Fruit fly (Drosophila melanogaster) whole organism, embryonic: ENCODE measurements around the gene Pgant2.

Experiments
- CG10274 ChIP-seq: fragments of 200-800 bp; sonication (Bioruptor generic); optimal IDR thresholded peaks from 3 replicates; lab custom pipeline; 2017; ENCODE audit warnings: missing biosample characterization, mild to moderate bottlenecking, missing genetic modification characterization
- CG11093 ChIP-seq: fragments of 200-800 bp; sonication (Bioruptor generic); IDR thresholded peaks from 3 replicates; pipeline ENCODE4 v1.3.6; 2022; ENCODE audit warnings: missing biosample characterization, missing genetic modification characterization
- CG11456 ChIP-seq: fragments of 200-800 bp; sonication (Bioruptor generic); IDR thresholded peaks from 3 replicates; pipeline ENCODE4 v1.3.6; 2022; ENCODE audit warnings: missing biosample characterization, missing genetic modification characterization
- CG11504 ChIP-seq: fragments of 200-800 bp; sonication (Bioruptor generic); optimal IDR thresholded peaks from 3 replicates; lab custom pipeline; 2019; ENCODE audit warnings: missing biosample characterization, mild to moderate bottlenecking, missing genetic modification characterization, moderate library complexity
- CG11695 ChIP-seq: fragments of 200-800 bp; sonication (Bioruptor generic); IDR thresholded peaks from 3 replicates; pipeline ENCODE4 v1.3.6; 2022; ENCODE audit warnings: missing biosample characterization, missing genetic modification characterization
- CG12104 ChIP-seq: fragments of 200-800 bp; sonication (Bioruptor generic); optimal IDR thresholded peaks from 3 replicates; lab custom pipeline; 2016; ENCODE audit warnings: missing biosample characterization, missing genetic modification characterization
- CG12659 ChIP-seq: fragments of 200-800 bp; sonication (Bioruptor generic); optimal IDR thresholded peaks from 3 replicates; lab custom pipeline; 2017; ENCODE audit warnings: mild to moderate bottlenecking, missing biosample characterization, missing genetic modification reagents, missing genetic modification characterization
- CG13296 ChIP-seq: fragments of 200-800 bp; sonication (Bioruptor generic); optimal IDR thresholded peaks from 3 replicates; lab custom pipeline; 2018; ENCODE audit warnings: missing biosample characterization, mild to moderate bottlenecking, missing genetic modification characterization
- CG14441 ChIP-seq: fragments of 200-800 bp; sonication (Bioruptor generic); IDR thresholded peaks from 2 replicates; pipeline ENCODE4 v1.3.6; 2022; ENCODE audit warnings: missing biosample characterization, missing genetic modification characterization
- CG16813 ChIP-seq: fragments of 200-800 bp; sonication (Bioruptor generic); IDR thresholded peaks from 3 replicates; pipeline ENCODE4 v1.3.6; 2022; ENCODE audit warnings: missing biosample characterization, missing genetic modification characterization; ENCODE audit not compliant: partially characterized antibody
- CG17186 ChIP-seq: fragments of 200-800 bp; sonication (Bioruptor generic); optimal IDR thresholded peaks from 3 replicates; lab custom pipeline; 2017; ENCODE audit warnings: missing biosample characterization, missing genetic modification reagents, missing genetic modification characterization
- CG18764 ChIP-seq: fragments of 200-800 bp; sonication (Bioruptor generic); optimal IDR thresholded peaks from 3 replicates; lab custom pipeline; 2016; ENCODE audit warnings: missing biosample characterization, missing genetic modification characterization
- CG2120 ChIP-seq: fragments of 200-800 bp; sonication (Bioruptor generic); optimal IDR thresholded peaks from 3 replicates; lab custom pipeline; 2016; ENCODE audit warnings: missing biosample characterization, missing genetic modification characterization
- CG3281 ChIP-seq: fragments of 200-800 bp; sonication (Bioruptor generic); optimal IDR thresholded peaks from 3 replicates; lab custom pipeline; 2017; ENCODE audit warnings: missing biosample characterization, mild to moderate bottlenecking, missing genetic modification characterization
- CG42726 ChIP-seq: fragments of 200-800 bp; sonication (Bioruptor generic); IDR thresholded peaks from 2 replicates; pipeline ENCODE4 v1.3.6; 2022; ENCODE audit warnings: missing biosample characterization, missing genetic modification characterization; ENCODE audit not compliant: partially characterized antibody
- CG4730 ChIP-seq: fragments of 200-800 bp; sonication (Bioruptor generic); IDR thresholded peaks from 2 replicates; pipeline ENCODE4 v1.3.6; 2022; ENCODE audit warnings: missing biosample characterization, missing genetic modification characterization
- CG7556 ChIP-seq: fragments of 200-800 bp; sonication (Bioruptor generic); optimal IDR thresholded peaks from 2 replicates; lab custom pipeline; 2017; ENCODE audit warnings: missing biosample characterization, mild to moderate bottlenecking, missing genetic modification characterization
- CG7928 ChIP-seq: fragments of 200-800 bp; sonication (Bioruptor generic); optimal IDR thresholded peaks from 2 replicates; lab custom pipeline; 2017; ENCODE audit warnings: missing biosample characterization, mild to moderate bottlenecking, missing genetic modification characterization
- CG9609 ChIP-seq: fragments of 200-800 bp; sonication (Bioruptor generic); optimal IDR thresholded peaks from 3 replicates; lab custom pipeline; 2016; ENCODE audit warnings: missing biosample characterization, missing genetic modification characterization
- CTCF ChIP-seq: fragments of 200-800 bp; sonication (Bioruptor generic); optimal IDR thresholded peaks from 2 replicates; lab custom pipeline; 2017; ENCODE audit warnings: missing biosample characterization, mild to moderate bottlenecking, missing genetic modification characterization, moderate library complexity
- Dbx ChIP-seq: fragments of 200-800 bp; sonication (Bioruptor generic); IDR thresholded peaks from 3 replicates; pipeline ENCODE4 v1.3.6; 2022; ENCODE audit warnings: missing biosample characterization, missing genetic modification characterization
- ERR ChIP-seq: fragments of 200-800 bp; sonication (Bioruptor generic); optimal IDR thresholded peaks from 2 replicates; lab custom pipeline; 2016; ENCODE audit warnings: missing biosample characterization, missing genetic modification characterization
- H15 ChIP-seq: fragments of 200-800 bp; sonication (Bioruptor generic); IDR thresholded peaks from 3 replicates; pipeline ENCODE4 v1.3.6; 2022; ENCODE audit warnings: missing biosample characterization, missing genetic modification characterization
- HLHmδ ChIP-seq: fragments of 200-800 bp; sonication (Bioruptor generic); optimal IDR thresholded peaks from 2 replicates; lab custom pipeline; 2018; ENCODE audit warnings: missing biosample characterization, mild to moderate bottlenecking, missing genetic modification characterization, moderate library complexity
- Nf-YA ChIP-seq: fragments of 200-800 bp; sonication (Bioruptor generic); IDR thresholded peaks from 2 replicates; pipeline ENCODE4 v1.3.6; 2022; ENCODE audit warnings: missing biosample characterization, missing genetic modification characterization
- Nf-YB ChIP-seq: fragments of 200-800 bp; sonication (Bioruptor generic); optimal IDR thresholded peaks from 3 replicates; lab custom pipeline; 2019; ENCODE audit warnings: missing biosample characterization, mild to moderate bottlenecking, missing genetic modification characterization, moderate library complexity
- Usf ChIP-seq: fragments of 200-800 bp; sonication (Bioruptor generic); optimal IDR thresholded peaks from 2 replicates; lab custom pipeline; 2017; ENCODE audit warnings: missing genotype, missing biosample characterization, missing genetic modification characterization
- Vsx1 ChIP-seq: fragments of 200-800 bp; sonication (Bioruptor generic); optimal IDR thresholded peaks from 2 replicates; lab custom pipeline; 2017; ENCODE audit warnings: missing biosample characterization, mild to moderate bottlenecking, missing genetic modification characterization, missing genetic modification reagents
- al ChIP-seq: fragments of 200-800 bp; sonication (Bioruptor generic); IDR thresholded peaks from 2 replicates; pipeline ENCODE4 v1.3.6; 2022; ENCODE audit warnings: missing biosample characterization, missing genetic modification characterization
- amos ChIP-seq: fragments of 200-800 bp; sonication (Bioruptor generic); IDR thresholded peaks from 2 replicates; pipeline ENCODE4 v1.3.6; 2022; ENCODE audit warnings: missing biosample characterization, missing genetic modification characterization; ENCODE audit not compliant: partially characterized antibody
- ap ChIP-seq: fragments of 200-800 bp; sonication (Bioruptor generic); IDR thresholded peaks from 2 replicates; pipeline ENCODE4 v1.3.6; 2022; ENCODE audit warnings: missing biosample characterization, missing genetic modification characterization
- disco-r ChIP-seq: fragments of 200-800 bp; sonication (Bioruptor generic); optimal IDR thresholded peaks from 2 replicates; lab custom pipeline; 2016; ENCODE audit warnings: missing biosample characterization, missing genetic modification characterization
- dmrt99B ChIP-seq: fragments of 200-800 bp; sonication (Bioruptor generic); optimal IDR thresholded peaks from 2 replicates; lab custom pipeline; 2018; ENCODE audit warnings: missing biosample characterization, mild to moderate bottlenecking, missing genetic modification characterization, moderate library complexity
- dysf ChIP-seq: fragments of 200-800 bp; sonication (Bioruptor generic); IDR thresholded peaks from 3 replicates; pipeline ENCODE4 v1.3.6; 2022; ENCODE audit warnings: missing biosample characterization, missing genetic modification characterization
- grau ChIP-seq: fragments of 200-800 bp; optimal IDR thresholded peaks from 3 replicates; lab custom pipeline; 2019; ENCODE audit warnings: missing biosample characterization, mild to moderate bottlenecking, missing genetic modification characterization, moderate library complexity
- inv ChIP-seq: fragments of 200-800 bp; sonication (Bioruptor generic); IDR thresholded peaks from 2 replicates; pipeline ENCODE4 v1.3.6; 2022; ENCODE audit warnings: missing biosample characterization, missing genetic modification characterization; ENCODE audit not compliant: partially characterized antibody
- jigr1 ChIP-seq: fragments of 200-800 bp; sonication (Bioruptor generic); IDR thresholded peaks from 3 replicates; pipeline ENCODE4 v1.3.6; 2022; ENCODE audit warnings: missing biosample characterization, missing genetic modification characterization
- kah ChIP-seq: fragments of 200-800 bp; sonication (Bioruptor generic); optimal IDR thresholded peaks from 2 replicates; lab custom pipeline; 2018; ENCODE audit warnings: missing biosample characterization, mild to moderate bottlenecking, missing genetic modification characterization
- klu ChIP-seq: fragments of 200-800 bp; sonication (Bioruptor generic); IDR thresholded peaks from 2 replicates; pipeline ENCODE4 v1.3.6; 2022; ENCODE audit warnings: missing biosample characterization, missing genetic modification characterization
- lbe ChIP-seq: fragments of 200-800 bp; sonication (Bioruptor generic); optimal IDR thresholded peaks from 2 replicates; lab custom pipeline; 2016; ENCODE audit warnings: missing biosample characterization, mild to moderate bottlenecking, missing genetic modification characterization
- lilli ChIP-seq: fragments of 200-800 bp; sonication (Bioruptor generic); optimal IDR thresholded peaks from 3 replicates; lab custom pipeline; 2016; ENCODE audit warnings: missing biosample characterization, missing genetic modification characterization
- pita ChIP-seq: fragments of 200-800 bp; sonication (Bioruptor generic); optimal IDR thresholded peaks from 2 replicates; lab custom pipeline; 2017; ENCODE audit warnings: missing biosample characterization, mild to moderate bottlenecking, missing genetic modification characterization
- pros ChIP-seq: fragments of 200-800 bp; sonication (Bioruptor generic); optimal IDR thresholded peaks from 3 replicates; lab custom pipeline; 2019; ENCODE audit warnings: missing biosample characterization, mild to moderate bottlenecking, missing genetic modification characterization, moderate library complexity
- sd ChIP-seq: fragments of 200-800 bp; sonication (Bioruptor generic); optimal IDR thresholded peaks from 3 replicates; lab custom pipeline; 2018; ENCODE audit warnings: missing biosample characterization, mild to moderate bottlenecking, missing genetic modification characterization, moderate library complexity
- slp2 ChIP-seq: fragments of 200-800 bp; sonication (Bioruptor generic); optimal IDR thresholded peaks from 2 replicates; lab custom pipeline; 2016; ENCODE audit warnings: missing biosample characterization, missing genetic modification characterization
- ssp ChIP-seq: fragments of 200-800 bp; sonication (Bioruptor generic); IDR thresholded peaks from 2 replicates; pipeline ENCODE4 v1.3.6; 2022; ENCODE audit warnings: missing biosample characterization, missing genetic modification characterization
- stc ChIP-seq: fragments of 200-800 bp; sonication (Bioruptor generic); IDR thresholded peaks from 2 replicates; pipeline ENCODE4 v1.3.6; 2022; ENCODE audit warnings: missing biosample characterization, missing genetic modification characterization
- tgo ChIP-seq: fragments of 200-800 bp; sonication (Bioruptor generic); IDR thresholded peaks from 3 replicates; pipeline ENCODE4 v1.3.6; 2022; ENCODE audit warnings: missing biosample characterization, missing genetic modification characterization
- tx ChIP-seq: fragments of 200-800 bp; sonication (Bioruptor generic); optimal IDR thresholded peaks from 2 replicates; lab custom pipeline; 2016; ENCODE audit warnings: missing biosample characterization, missing genetic modification characterization
- zen ChIP-seq: fragments of 200-800 bp; sonication (Bioruptor generic); optimal IDR thresholded peaks from 3 replicates; lab custom pipeline; 2018; ENCODE audit warnings: missing biosample characterization, mild to moderate bottlenecking, missing genetic modification characterization, moderate library complexity
- zen2 ChIP-seq: fragments of 200-800 bp; sonication (Bioruptor generic); IDR thresholded peaks from 3 replicates; pipeline ENCODE4 v1.3.6; 2022; ENCODE audit warnings: missing biosample characterization, missing genetic modification characterization; ENCODE audit not compliant: partially characterized antibody

Pgant2 gene

dm6 chr2L:3440322-3440721 is 13.8 kb upstream of the Pgant2 start (continued):
- peak; percentile 58 for TF ChIP-seq ssp
- TF ChIP-seq CG7556 (GFP tag; lab: Kevin White, UChicago) = peak; percentile 44
- peak; percentile 55 for TF ChIP-seq CG2120 (GFP tag; lab: Kevin White, UChicago)
- no peak for TF ChIP-seq Nf-YB (GFP tag; lab: Kevin White, UChicago)
- TF ChIP-seq CG12659 = peak; percentile 39
- TF ChIP-seq Usf = no peak
- TF ChIP-seq Dbx (GFP tag; lab: Robert Waterston, UW) = 0 out of 3 replicates have a peak, but pooled peaks have one; percentile 43
- TF ChIP-seq ap = peak; percentile 43; the same call in 1 of the 2 replicates
- no peak for TF ChIP-seq tx (GFP tag; lab: Kevin White, UChicago)
- TF ChIP-seq CTCF (GFP tag; lab: Kevin White, UChicago) = peak; percentile 8
- peak; percentile 36; the same call in 1 of the 2 replicates for TF ChIP-seq klu (GFP tag; lab: Robert Waterston, UW)
- TF ChIP-seq CG7928 (GFP tag; lab: Kevin White, UChicago) = no peak
- TF ChIP-seq lilli = no peak
- peak; percentile 49 for TF ChIP-seq CG10274 (GFP tag; lab: Kevin White, UChicago)
- TF ChIP-seq al = peak; percentile 54
- TF ChIP-seq CG11695 = peak; percentile 69; the same call in 2 of the 3 replicates
- peak; percentile 77 for TF ChIP-seq H15 (GFP tag; lab: Robert Waterston, UW)
- peak; percentile 88 for TF ChIP-seq dysf (GFP tag; lab: Robert Waterston, UW)
- no peak for TF ChIP-seq Vsx1 (GFP tag; lab: Kevin White, UChicago)
- no peak for TF ChIP-seq HLHmδ
- no peak for TF ChIP-seq pros (GFP tag; lab: Kevin White, UChicago)
- TF ChIP-seq CG14441 (GFP tag; lab: Robert Waterston, UW) = peak; percentile 85
- no peak for TF ChIP-seq amos (GFP tag; lab: Robert Waterston, UW)
- TF ChIP-seq CG4730 (GFP tag; lab: Robert Waterston, UW) = peak; percentile 74
- TF ChIP-seq CG11504 (tag; lab: Kevin White, UChicago) = peak; percentile 69
- TF ChIP-seq CG17186 (GFP tag; lab: Kevin White, UChicago) = peak; percentile 17
- no peak for TF ChIP-seq zen2
- TF ChIP-seq CG42726 (GFP tag; lab: Robert Waterston, UW) = no peak
- peak; percentile 49 for TF ChIP-seq CG18764 (GFP tag; lab: Kevin White, UChicago)
- peak; percentile 46 for TF ChIP-seq CG3281
- peak; percentile 81 for TF ChIP-seq tgo (GFP tag; lab: Robert Waterston, UW)
- TF ChIP-seq CG13296 (GFP tag; lab: Kevin White, UChicago) = peak; percentile 7
- TF ChIP-seq grau = peak; percentile 37
- TF ChIP-seq CG11093 (GFP tag; lab: Robert Waterston, UW) = peak; percentile 76; the same call in 2 of the 3 replicates
- TF ChIP-seq slp2 (GFP tag; lab: Kevin White, UChicago) = peak; percentile 41
- no peak for TF ChIP-seq ERR (GFP tag; lab: Kevin White, UChicago)
- TF ChIP-seq zen (tag; lab: Kevin White, UChicago) = no peak
- TF ChIP-seq CG11456 = peak; percentile 74; the same call in 1 of the 3 replicates
- TF ChIP-seq CG9609 (GFP tag; lab: Kevin White, UChicago) = peak; percentile 69
- no peak for TF ChIP-seq CG12104 (GFP tag; lab: Kevin White, UChicago)
- peak; percentile 57 for TF ChIP-seq Nf-YA
- TF ChIP-seq pita = no peak
- peak; percentile 38 for TF ChIP-seq disco-r (GFP tag; lab: Kevin White, UChicago)
- TF ChIP-seq stc (GFP tag; lab: Robert Waterston, UW) = peak; percentile 80
- no peak for TF ChIP-seq sd (tag; lab: Kevin White, UChicago)
- TF ChIP-seq jigr1 (GFP tag; lab: Robert Waterston, UW) = peak; percentile 70
- no peak for TF ChIP-seq CG16813
- peak; percentile 27 for TF ChIP-seq kah
- no peak for TF ChIP-seq inv (GFP tag; lab: Robert Waterston, UW)
- peak; percentile 85 for TF ChIP-seq dmrt99B
- TF ChIP-seq lbe (GFP tag; lab: Kevin White, UChicago) = no peak
